Worm (Caenorhabditis elegans): ENCODE data around the gene hsd-3.

DNA sequence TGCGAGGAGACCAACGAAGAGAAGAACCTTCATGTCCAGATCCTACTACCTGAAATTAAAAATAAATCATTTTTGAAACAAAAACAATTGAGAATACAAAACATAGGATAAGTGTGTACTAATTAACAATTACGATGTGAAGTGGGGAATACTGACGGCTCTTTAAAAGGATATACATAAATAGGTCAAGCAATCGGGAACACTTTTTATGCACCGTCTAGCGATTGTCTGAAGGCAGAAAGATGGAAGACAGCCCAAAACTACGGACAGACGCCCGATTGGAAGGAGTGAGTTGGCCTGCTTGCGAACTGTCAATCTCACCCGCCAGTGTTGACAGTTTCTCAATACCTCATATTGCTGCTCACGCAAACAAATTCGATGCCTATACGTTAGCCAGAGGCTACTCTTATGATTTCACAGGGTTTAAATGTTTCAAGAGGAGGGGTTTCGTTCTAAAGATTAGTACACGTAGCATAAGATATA, 38.2 kb upstream of the hsd-3 start, which contains the start of gene calu-1:
- no peak for TF ChIP-seq elt-1 (tag; optimal IDR thresholded peaks at IDR 0.05; ENCODE audit: borderline replicate concordance, insufficient read depth)
- no peak for TF ChIP-seq mep-1 (tag; optimal IDR thresholded peaks at IDR 0.05)
- no peak for TF ChIP-seq tbx-8 (GFP tag; optimal IDR thresholded peaks at IDR 0.05)
- no peak for TF ChIP-seq unc-62 (GFP tag; optimal IDR thresholded peaks at IDR 0.05)

Measured in whole organism, mixed stage, embryonic.